Worm (Caenorhabditis elegans) whole organism, L3 larva: ENCODE results near the gene ile-2.

ENCODE experiments used
- R02D3.7 ChIP-seq: fragments of 150-350 bp; optimal IDR thresholded peaks from 2 replicates; lab custom pipeline; 2014; ENCODE audit warnings: missing biosample characterization, missing genetic modification characterization
- aly-2 ChIP-seq: fragments of 150-350 bp; optimal IDR thresholded peaks from 2 replicates; lab custom pipeline; 2014; ENCODE audit warnings: missing biosample characterization, missing genetic modification characterization
- ceh-28 ChIP-seq: fragments of 150-350 bp; optimal IDR thresholded peaks from 2 replicates; lab custom pipeline; 2014; ENCODE audit warnings: missing biosample characterization, missing genetic modification reagents, missing genetic modification characterization
- ceh-82 ChIP-seq: fragments of 150-350 bp; optimal IDR thresholded peaks from 2 replicates; lab custom pipeline; 2014; ENCODE audit warnings: missing biosample characterization, missing genetic modification characterization
- daf-12 ChIP-seq: fragments of 150-350 bp; optimal IDR thresholded peaks from 2 replicates; lab custom pipeline; 2014; ENCODE audit warnings: missing biosample characterization, missing genetic modification reagents, missing genetic modification characterization
- egl-27 ChIP-seq: sonication (generic microtip); optimal IDR thresholded peaks from 4 replicates; lab custom pipeline; 2017; ENCODE audit warnings: missing biosample characterization, missing genetic modification reagents, missing genetic modification characterization
- egl-5 ChIP-seq: fragments of 150-350 bp; optimal IDR thresholded peaks from 2 replicates; lab custom pipeline; 2017; ENCODE audit warnings: missing biosample characterization, missing genetic modification reagents, missing genetic modification characterization, inconsistent platforms
- elt-2 ChIP-seq: sonication (generic microtip); optimal IDR thresholded peaks from 2 replicates; lab custom pipeline; 2016; ENCODE audit warnings: missing genetic modification reagents, mild to moderate bottlenecking, missing genetic modification characterization, missing compliant biosample characterization
- elt-3 ChIP-seq, 3 experiments: fragments of 150-350 bp in 1 of 3; sonication (generic microtip) in 2 of 3; optimal IDR thresholded peaks; 2 replicates in 2 of 3; 4 replicates in 1 of 3; lab custom pipeline; 2014 to 2017; ENCODE audit warnings: missing biosample characterization in 3 of 3, missing genetic modification characterization in 3 of 3
- fkh-2 ChIP-seq: fragments of 150-350 bp; optimal IDR thresholded peaks from 2 replicates; lab custom pipeline; 2014; ENCODE audit warnings: missing biosample characterization, missing genetic modification reagents, missing genetic modification characterization
- fos-1 ChIP-seq: fragments of 150-350 bp; optimal IDR thresholded peaks from 2 replicates; lab custom pipeline; 2014; ENCODE audit warnings: missing biosample characterization, missing genetic modification characterization
- hmg-11 ChIP-seq: sonication (generic microtip); optimal IDR thresholded peaks from 2 replicates; lab custom pipeline; 2016; ENCODE audit warnings: missing genetic modification characterization, missing compliant biosample characterization
- jun-1 ChIP-seq: fragments of 150-350 bp; optimal IDR thresholded peaks from 2 replicates; lab custom pipeline; 2014; ENCODE audit warnings: missing biosample characterization, missing genetic modification reagents, missing genetic modification characterization
- lin-39 ChIP-seq: fragments of 150-350 bp; optimal IDR thresholded peaks from 2 replicates; lab custom pipeline; 2018; ENCODE audit warnings: missing biosample characterization, missing genetic modification reagents, missing genetic modification characterization
- lsy-12 ChIP-seq: sonication (generic microtip); optimal IDR thresholded peaks from 2 replicates; lab custom pipeline; 2016; ENCODE audit warnings: mild to moderate bottlenecking, missing genetic modification characterization, missing compliant biosample characterization
- mdl-1 ChIP-seq: fragments of 150-350 bp; optimal IDR thresholded peaks from 2 replicates; lab custom pipeline; 2014; ENCODE audit warnings: missing biosample characterization, missing genetic modification characterization
- mml-1 ChIP-seq: fragments of 150-350 bp; sonication (generic microtip); optimal IDR thresholded peaks from 3 replicates; lab custom pipeline; 2014; ENCODE audit warnings: missing biosample characterization, missing genetic modification characterization
- nhr-11 ChIP-seq: fragments of 150-350 bp; optimal IDR thresholded peaks from 2 replicates; lab custom pipeline; 2014; ENCODE audit warnings: missing biosample characterization, missing genetic modification characterization
- nhr-23 ChIP-seq: fragments of 150-350 bp; optimal IDR thresholded peaks from 2 replicates; lab custom pipeline; 2014; ENCODE audit warnings: missing biosample characterization, missing genetic modification reagents, missing genetic modification characterization
- nhr-237 ChIP-seq: fragments of 150-350 bp; optimal IDR thresholded peaks from 2 replicates; lab custom pipeline; 2014; ENCODE audit warnings: missing biosample characterization, missing genetic modification characterization
- nhr-25 ChIP-seq: sonication (generic microtip); optimal IDR thresholded peaks from 2 replicates; lab custom pipeline; 2017; ENCODE audit warnings: missing biosample characterization, missing genetic modification characterization
- nhr-28 ChIP-seq: fragments of 150-350 bp; optimal IDR thresholded peaks from 2 replicates; lab custom pipeline; 2014; ENCODE audit warnings: missing biosample characterization, missing genetic modification characterization
- nhr-43 ChIP-seq: sonication (generic microtip); optimal IDR thresholded peaks from 2 replicates; lab custom pipeline; 2016; ENCODE audit warnings: mild to moderate bottlenecking, missing genetic modification characterization, missing compliant biosample characterization; ENCODE audit not compliant: poor library complexity, severe bottlenecking
- nhr-67 ChIP-seq: fragments of 150-350 bp; optimal IDR thresholded peaks from 2 replicates; lab custom pipeline; 2014; ENCODE audit warnings: missing biosample characterization, missing genetic modification characterization
- pha-4 ChIP-seq: fragments of 150-350 bp; optimal IDR thresholded peaks from 2 replicates; lab custom pipeline; 2014; ENCODE audit warnings: missing biosample characterization, missing genetic modification reagents, missing genetic modification characterization
- pqm-1 ChIP-seq: fragments of 150-350 bp; optimal IDR thresholded peaks from 2 replicates; lab custom pipeline; 2017; ENCODE audit warnings: missing biosample characterization, missing genetic modification characterization, inconsistent platforms
- sea-2 ChIP-seq: fragments of 150-350 bp; sonication (generic microtip); optimal IDR thresholded peaks from 4 replicates; lab custom pipeline; 2014; ENCODE audit warnings: missing biosample characterization, missing genetic modification reagents, missing genetic modification characterization
- skn-1 ChIP-seq: fragments of 150-350 bp; optimal IDR thresholded peaks from 2 replicates; lab custom pipeline; 2014; ENCODE audit warnings: missing biosample characterization, missing genetic modification characterization
- snpc-4 ChIP-seq: fragments of 150-350 bp; optimal IDR thresholded peaks from 2 replicates; lab custom pipeline; 2014; ENCODE audit warnings: missing biosample characterization, missing genetic modification characterization
- tbx-2 ChIP-seq: sonication (generic microtip); optimal IDR thresholded peaks from 2 replicates; lab custom pipeline; 2016; ENCODE audit warnings: mild to moderate bottlenecking, missing genetic modification characterization, missing compliant biosample characterization
- unc-62 ChIP-seq: fragments of 150-350 bp; sonication (generic microtip); optimal IDR thresholded peaks from 4 replicates; lab custom pipeline; 2014; ENCODE audit warnings: missing biosample characterization, missing genetic modification reagents, missing genetic modification characterization
- zag-1 ChIP-seq: fragments of 150-350 bp; optimal IDR thresholded peaks from 2 replicates; lab custom pipeline; 2014; ENCODE audit warnings: missing biosample characterization, missing genetic modification characterization
- ztf-4 ChIP-seq: fragments of 150-350 bp; optimal IDR thresholded peaks from 2 replicates; lab custom pipeline; 2014; ENCODE audit warnings: missing biosample characterization, missing genetic modification characterization

ile-2 gene

DNA sequence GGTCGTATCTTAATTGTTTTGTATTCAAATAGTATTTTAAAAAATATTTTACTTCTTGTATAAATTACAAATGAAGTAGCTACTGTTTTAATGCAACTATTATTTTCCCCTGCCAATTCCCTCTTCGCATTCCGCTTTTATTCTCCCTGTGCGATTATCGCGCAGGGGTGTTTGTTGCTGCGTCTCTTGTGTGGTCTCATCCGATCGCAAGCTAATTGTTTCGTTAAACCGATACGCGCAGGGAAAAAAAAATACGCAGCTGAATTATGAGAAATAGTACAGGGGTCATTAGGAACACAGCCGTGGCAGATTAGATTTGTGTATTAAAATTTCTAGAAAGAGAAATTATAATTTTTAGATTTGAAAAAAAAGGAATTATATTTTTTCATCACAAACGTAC, 38.1 kb downstream of the ile-2 start (continued):
- TF ChIP-seq daf-12 (peak; percentile 84), lin-39 (tag; lab: Kevin White, UChicago) (peak; percentile 99), sea-2 (GFP tag; lab: Kevin White, UChicago) (no peak), pqm-1 (tag; lab: Kevin White, UChicago) (peak; percentile 89), mml-1 (no peak), fos-1 (tag; lab: Kevin White, UChicago) (peak; percentile 97), nhr-11 (tag; lab: Kevin White, UChicago) (peak; percentile 96), zag-1 (tag; lab: Kevin White, UChicago) (peak; percentile 91)
- TF ChIP-seq, all 47 proteins: peak for 45

- TF ChIP-seq nhr-23 (tag; lab: Kevin White, UChicago) (no peak), skn-1 (no peak), unc-62 (no peak), pqm-1 (tag; lab: Kevin White, UChicago) (no peak), mdl-1 (tag; lab: Kevin White, UChicago) (no peak), sea-2 (GFP tag; lab: Kevin White, UChicago) (no peak), tbx-2 (tag; lab: Kevin White, UChicago) (no peak), pha-4 (tag; lab: Kevin White, UChicago) (no peak), nhr-43 (tag; lab: Kevin White, UChicago) (no peak)
These were observed 42.3 kb downstream of the ile-2 start, which contains the start of gene F25E2.2 for ce11 chrX:810694-811093. TSS of gene F25E2.2 (minus strand) at chrX:810794.

DNA sequence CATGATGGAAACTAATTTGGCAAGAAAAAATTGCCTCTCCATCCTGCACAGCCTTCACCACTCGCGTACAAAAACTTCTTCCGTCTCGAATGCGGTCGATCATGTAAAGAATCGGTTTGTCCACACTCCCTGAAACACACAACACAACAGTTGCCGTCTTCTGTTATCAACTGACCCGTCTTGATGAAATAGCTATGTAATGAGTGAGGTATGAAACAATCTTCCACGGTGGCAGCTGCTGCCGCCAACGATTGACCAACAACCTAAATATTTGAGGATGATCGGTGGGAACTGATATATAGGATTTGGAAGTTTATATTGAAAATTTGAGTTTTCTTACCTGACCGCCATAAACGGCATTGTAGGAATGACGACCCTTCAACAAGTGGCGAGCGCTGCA, 43.9 kb downstream of the ile-2 start:
- TF ChIP-seq nhr-23 (tag; lab: Kevin White, UChicago) = no peak
- TF ChIP-seq zag-1 (tag; lab: Kevin White, UChicago) = no peak
- no peak for TF ChIP-seq fkh-2 (tag; lab: Kevin White, UChicago)
- TF ChIP-seq elt-2 (tag; lab: Kevin White, UChicago) = no peak
- TF ChIP-seq fos-1 (tag; lab: Kevin White, UChicago) = no peak
- TF ChIP-seq sea-2 (GFP tag; lab: Kevin White, UChicago) = no peak
- no peak for TF ChIP-seq hmg-11
- no peak for TF ChIP-seq mml-1
- TF ChIP-seq elt-3 (tag; optimal IDR thresholded peaks at IDR 0.05; lab: Kevin White, UChicago) = no peak
- TF ChIP-seq egl-5 (tag; lab: Kevin White, UChicago) = no peak
- TF ChIP-seq nhr-28 = no peak
- no peak for TF ChIP-seq egl-27 (tag; lab: Kevin White, UChicago)
- TF ChIP-seq tbx-2 (tag; lab: Kevin White, UChicago) = no peak
- no peak for TF ChIP-seq pha-4 (tag; lab: Kevin White, UChicago)
- TF ChIP-seq daf-12 = no peak
- no peak for TF ChIP-seq ztf-4 (tag; lab: Kevin White, UChicago)
- TF ChIP-seq aly-2 (tag; lab: Kevin White, UChicago) = no peak
- TF ChIP-seq nhr-11 (tag; lab: Kevin White, UChicago) = no peak

- TF ChIP-seq egl-5 (tag; lab: Kevin White, UChicago) = no peak
- TF ChIP-seq nhr-237 (tag; lab: Kevin White, UChicago) = no peak
- TF ChIP-seq ceh-82 (tag; lab: Kevin White, UChicago) = no peak
- TF ChIP-seq ztf-4 (tag; lab: Kevin White, UChicago) = no peak
- TF ChIP-seq pqm-1 (tag; lab: Kevin White, UChicago) = no peak
- no peak for TF ChIP-seq R02D3.7 (tag; lab: Kevin White, UChicago)
- TF ChIP-seq mdl-1 (tag; lab: Kevin White, UChicago) = no peak
- TF ChIP-seq jun-1 (tag; lab: Kevin White, UChicago) = no peak
- TF ChIP-seq fkh-2 (tag; lab: Kevin White, UChicago) = no peak
- TF ChIP-seq elt-3 (tag; optimal IDR thresholded peaks at IDR 0.05; lab: Kevin White, UChicago) = no peak
- no peak for TF ChIP-seq nhr-43 (tag; lab: Kevin White, UChicago)
- TF ChIP-seq lsy-12 (tag; lab: Kevin White, UChicago) = no peak
- TF ChIP-seq sea-2 (GFP tag; lab: Kevin White, UChicago) = no peak
- TF ChIP-seq elt-2 (tag; lab: Kevin White, UChicago) = no peak
- no peak for TF ChIP-seq snpc-4 (tag; lab: Kevin White, UChicago)
- no peak for TF ChIP-seq nhr-67 (tag; lab: Kevin White, UChicago)
- TF ChIP-seq ceh-28 = no peak
These were observed 44.7 kb downstream of the ile-2 start, which contains the start of gene F25E2.3 for ce11 chrX:813063-813462. TSS of gene F25E2.3 (minus strand) at chrX:813163.

DNA sequence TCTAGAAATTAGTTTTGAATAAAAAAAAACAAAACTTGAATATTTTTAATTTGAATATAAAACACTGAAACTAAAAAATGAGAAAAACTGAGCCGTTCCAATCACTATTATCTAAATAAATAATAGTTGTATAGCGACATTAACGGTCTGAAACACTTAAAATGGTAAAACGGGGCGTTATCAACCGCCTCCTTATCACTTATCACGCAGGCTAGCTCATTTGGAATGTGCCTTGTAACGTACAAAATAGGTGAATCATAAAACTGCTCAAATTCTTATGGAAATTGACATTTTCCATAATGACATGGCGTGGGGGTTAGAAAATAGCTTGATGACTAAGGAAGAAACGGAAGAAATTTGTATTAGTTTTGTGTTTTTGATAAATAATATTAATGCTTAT, 47.5 kb downstream of the ile-2 start, which contains the start of gene ifd-2:
ifd-2 (minus strand) TSS at position 1 of the 400 bp plus-strand sequence.
- TF ChIP-seq nhr-25 (tag; lab: Kevin White, UChicago) (no peak), hmg-11 (no peak), pqm-1 (tag; lab: Kevin White, UChicago) (peak; percentile 74), pha-4 (tag; lab: Kevin White, UChicago) (peak; percentile 8), elt-2 (tag; lab: Kevin White, UChicago) (peak; percentile 87)
- TF ChIP-seq, all 47 proteins: peak for 3
